Fruit fly (Drosophila melanogaster): ENCODE data around the gene ctrip.

The ctrip gene

DNA sequence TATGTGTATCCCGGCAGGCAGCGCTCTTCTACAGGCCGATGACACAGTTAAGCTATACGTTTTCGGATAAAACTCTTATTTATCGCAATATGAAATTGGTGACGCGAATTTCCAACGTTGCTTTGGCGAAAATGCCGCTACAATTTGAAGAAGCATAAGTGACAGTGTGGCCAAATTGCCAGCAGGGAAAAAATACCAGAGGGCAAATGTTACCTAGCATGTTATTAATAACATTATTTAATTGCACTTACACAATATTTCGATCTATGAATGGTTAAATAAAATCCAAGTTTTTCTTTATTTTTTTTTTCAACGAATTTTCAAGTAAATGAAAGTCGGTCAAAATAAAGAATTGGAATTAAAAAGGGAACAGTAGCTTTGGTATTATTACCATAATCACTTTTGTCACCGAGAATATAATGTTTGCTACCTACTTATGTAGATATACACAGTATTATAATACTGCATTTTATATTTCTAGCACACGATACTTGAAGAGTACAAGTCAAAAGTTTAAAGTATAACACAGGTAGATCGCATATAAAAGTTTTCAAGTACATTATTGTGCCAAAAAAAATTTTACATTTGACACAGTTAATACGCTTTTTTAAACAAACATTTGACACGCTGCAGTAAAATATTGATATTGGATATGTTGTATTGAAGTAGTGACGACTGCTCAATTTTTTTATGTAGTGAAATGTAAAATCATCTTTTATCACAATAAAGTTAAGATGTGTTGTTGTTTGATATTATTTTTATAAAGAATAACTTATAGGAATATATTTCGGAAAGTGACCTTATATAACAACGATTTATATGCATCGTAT, 62.8 kb downstream of the ctrip start, which contains the start of gene tacc (continued):
- TF ChIP-seq Abd-B (GFP tag; optimal IDR thresholded peaks at IDR 0.05) = no peak
- peak; percentile 8 for TF ChIP-seq trem (tag; optimal IDR thresholded peaks at IDR 0.05)
- no peak for TF ChIP-seq Lpt (GFP tag; optimal IDR thresholded peaks at IDR 0.05)
- TF ChIP-seq gem (tag; optimal IDR thresholded peaks at IDR 0.05) = no peak
- peak; percentile 78 for TF ChIP-seq CG9797 (GFP tag; optimal IDR thresholded peaks at IDR 0.05)
- TF ChIP-seq CG10147 (GFP tag; optimal IDR thresholded peaks at IDR 0.05) = no peak
- no peak for TF ChIP-seq CG4730 (GFP tag; IDR thresholded peaks at IDR 0.05)
- TF ChIP-seq CTCF (GFP tag; optimal IDR thresholded peaks at IDR 0.05) = peak; percentile 81
- peak; percentile 40 for TF ChIP-seq Meics (GFP tag; optimal IDR thresholded peaks at IDR 0.05)
- peak; percentile 47 for TF ChIP-seq CG10267 (tag; optimal IDR thresholded peaks at IDR 0.05)
- TF ChIP-seq CG7963 (GFP tag; IDR thresholded peaks at IDR 0.05; ENCODE audit: partially characterized antibody) = no peak
- TF ChIP-seq Sry-δ (GFP tag; optimal IDR thresholded peaks at IDR 0.05) = peak; percentile 3
- TF ChIP-seq CG18619 (GFP tag; optimal IDR thresholded peaks at IDR 0.05) = no peak
- no peak for TF ChIP-seq CG8388 (GFP tag; optimal IDR thresholded peaks at IDR 0.05)
- peak; percentile 99 for TF ChIP-seq CG8281 (tag; optimal IDR thresholded peaks at IDR 0.05)
- TF ChIP-seq pzg (GFP tag; optimal IDR thresholded peaks at IDR 0.05) = peak; percentile 45
- TF ChIP-seq Poxn (GFP tag; IDR thresholded peaks at IDR 0.05) = no peak
- TF ChIP-seq Med (GFP tag) = peak; percentile 79
- TF ChIP-seq CG42726 (GFP tag; IDR thresholded peaks at IDR 0.05; ENCODE audit: partially characterized antibody) = 0 out of 2 replicates have a peak, but pooled peaks have one; percentile 14
- peak; percentile 77 for TF ChIP-seq CG3995 (GFP tag; optimal IDR thresholded peaks at IDR 0.05)
- no peak for TF ChIP-seq pb (GFP tag; optimal IDR thresholded peaks at IDR 0.05)
- no peak for TF ChIP-seq dmrt99B (tag; optimal IDR thresholded peaks at IDR 0.05)
- peak; percentile 47 for TF ChIP-seq stwl (tag; optimal IDR thresholded peaks at IDR 0.05)
- no peak for TF ChIP-seq Ptx1 (GFP tag; IDR thresholded peaks at IDR 0.05)
- TF ChIP-seq CG14050 (GFP tag; IDR thresholded peaks at IDR 0.05) = no peak
- no peak for TF ChIP-seq tio (GFP tag; optimal IDR thresholded peaks at IDR 0.05)
- no peak for TF ChIP-seq CG8359 (GFP tag; optimal IDR thresholded peaks at IDR 0.05; ENCODE audit: borderline replicate concordance)
- TF ChIP-seq pho (GFP tag; optimal IDR thresholded peaks at IDR 0.05) = no peak
- 0 out of 4 replicates have a peak, but pooled peaks have one; percentile 31 for TF ChIP-seq Dll (GFP tag; IDR thresholded peaks at IDR 0.05; ENCODE audit: partially characterized antibody)
- TF ChIP-seq Ets97D (GFP tag; optimal IDR thresholded peaks at IDR 0.05) = peak; percentile 9
- TF ChIP-seq E2f2 (GFP tag; IDR thresholded peaks at IDR 0.05) = peak; percentile 84
- no peak for TF ChIP-seq CG8765 (GFP tag; IDR thresholded peaks at IDR 0.05)
- TF ChIP-seq pfk (GFP tag; optimal IDR thresholded peaks at IDR 0.05) = no peak
- peak; percentile 33 for TF ChIP-seq CG2116 (GFP tag; optimal IDR thresholded peaks at IDR 0.05)
- TF ChIP-seq Pdp1 (GFP tag; optimal IDR thresholded peaks at IDR 0.05) = peak in 1 of 2 experiments; percentile 94
- no peak for TF ChIP-seq CG4424 (GFP tag; optimal IDR thresholded peaks at IDR 0.05)
- TF ChIP-seq CG9932 (GFP tag; IDR thresholded peaks at IDR 0.05) = no peak
- peak; percentile 12 for TF ChIP-seq nmo (GFP tag; optimal IDR thresholded peaks at IDR 0.05)
- TF ChIP-seq CG10209 (GFP tag; optimal IDR thresholded peaks at IDR 0.05) = no peak
- TF ChIP-seq abd-A (tag; optimal IDR thresholded peaks at IDR 0.05) = peak; percentile 45
- TF ChIP-seq Dref (GFP tag; IDR thresholded peaks at IDR 0.05) = no peak
- peak; percentile 38 for TF ChIP-seq CG14710 (tag; optimal IDR thresholded peaks at IDR 0.05)
- TF ChIP-seq Opbp (GFP tag; IDR thresholded peaks at IDR 0.05; ENCODE audit: partially characterized antibody) = 0 out of 3 replicates have a peak, but pooled peaks have one; percentile 23
- no peak for TF ChIP-seq CG7839 (tag; optimal IDR thresholded peaks at IDR 0.05)
- TF ChIP-seq Myb (GFP tag; optimal IDR thresholded peaks at IDR 0.05) = peak; percentile 23
- no peak for TF ChIP-seq CG3163 (GFP tag; optimal IDR thresholded peaks at IDR 0.05)
- TF ChIP-seq cas (GFP tag; IDR thresholded peaks at IDR 0.05) = no peak
- no peak for TF ChIP-seq odd (GFP tag; optimal IDR thresholded peaks at IDR 0.05)
- TF ChIP-seq nerfin-1 (tag; optimal IDR thresholded peaks at IDR 0.05) = peak; percentile 3
